Fruit fly (Drosophila melanogaster) whole organism, wandering third instar larva: ENCODE data around the gene CG11356.

Experiments
- Abd-B ChIP-seq: fragments of >200 bp; optimal IDR thresholded peaks from 2 replicates; lab custom pipeline; 2017; ENCODE audit warnings: missing biosample characterization, missing genetic modification characterization
- CG32264 ChIP-seq: fragments of 200-800 bp; sonication (Bioruptor generic); optimal IDR thresholded peaks from 2 replicates; lab custom pipeline; 2016; ENCODE audit warnings: missing biosample characterization, missing genetic modification characterization
- CG9705 ChIP-seq: fragments of 200-800 bp; sonication (Bioruptor generic); optimal IDR thresholded peaks from 2 replicates; lab custom pipeline; 2018; ENCODE audit warnings: missing biosample characterization, mild to moderate bottlenecking, missing genetic modification characterization
- Dif ChIP-seq: fragments of 200-275, 200-300 bp; sonication (Bioruptor generic); optimal IDR thresholded peaks from 2 replicates; lab custom pipeline; 2018; ENCODE audit warnings: missing biosample characterization, missing genetic modification characterization; ENCODE audit not compliant: partially characterized antibody
- GATAd ChIP-seq: sonication (Bioruptor generic); optimal IDR thresholded peaks from 2 replicates; lab custom pipeline; 2016; ENCODE audit warnings: missing biosample characterization, missing genetic modification characterization
- Hr78 ChIP-seq: fragments of >200 bp; optimal IDR thresholded peaks from 2 replicates; lab custom pipeline; 2017; ENCODE audit warnings: missing biosample characterization, missing genetic modification characterization
- Mio ChIP-seq: sonication (Bioruptor generic); optimal IDR thresholded peaks from 2 replicates; lab custom pipeline; 2016; ENCODE audit warnings: missing biosample characterization, missing genetic modification characterization
- Rel ChIP-seq, 2 experiments: fragments of 200-800 bp; sonication (Bioruptor generic) in 1 of 2; optimal IDR thresholded peaks; 2 replicates in 1 of 2; 3 replicates in 1 of 2; lab custom pipeline; 2016 to 2019; ENCODE audit warnings: mild to moderate bottlenecking in 2 of 2, missing biosample characterization in 2 of 2, missing genetic modification characterization in 2 of 2, moderate library complexity in 1 of 2
- br ChIP-seq: fragments of 200-800 bp; sonication (Bioruptor generic); optimal IDR thresholded peaks from 2 replicates; lab custom pipeline; 2016; ENCODE audit warnings: missing biosample characterization, missing genetic modification characterization
- foxo ChIP-seq, 2 experiments: fragments of 200-800 bp; sonication (Bioruptor generic); optimal IDR thresholded peaks; 2 replicates in 1 of 2; 3 replicates in 1 of 2; lab custom pipeline; 2016 to 2017; ENCODE audit warnings: missing biosample characterization in 2 of 2, missing genetic modification characterization in 2 of 2
- fru ChIP-seq: fragments of 200-800 bp; sonication (Bioruptor generic); optimal IDR thresholded peaks from 3 replicates; lab custom pipeline; 2016; ENCODE audit warnings: missing biosample characterization, mild to moderate bottlenecking, missing genetic modification characterization
- lola ChIP-seq: fragments of >200 bp; optimal IDR thresholded peaks from 2 replicates; lab custom pipeline; 2017; ENCODE audit warnings: missing biosample characterization, missing genetic modification characterization
- psq ChIP-seq: fragments of 200-800 bp; sonication (Bioruptor generic); optimal IDR thresholded peaks from 3 replicates; lab custom pipeline; 2017; ENCODE audit warnings: missing biosample characterization, mild to moderate bottlenecking, missing genetic modification characterization, moderate library complexity

DNA sequence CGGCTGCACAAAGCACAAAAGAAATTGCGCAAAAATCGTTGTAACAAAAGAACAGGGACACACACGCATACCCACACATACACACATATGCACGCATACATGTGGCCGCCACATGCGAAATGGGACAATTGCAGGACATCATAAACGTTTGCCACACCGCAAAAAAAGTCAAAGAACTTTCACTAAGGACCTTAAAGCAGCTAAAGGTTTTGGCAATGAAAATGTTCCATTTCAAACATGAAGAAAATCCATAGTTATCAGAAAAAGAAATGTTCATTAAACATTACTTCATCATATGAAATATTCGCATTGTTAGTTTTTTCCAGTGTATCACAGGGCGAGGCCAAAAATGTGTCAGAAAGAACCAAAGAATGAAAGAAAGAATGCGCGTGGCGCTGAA lies 21.4 kb downstream of the CG11356 start:
- TF ChIP-seq br (GFP tag; lab: Kevin White, UChicago) (no peak), psq (GFP tag; lab: Kevin White, UChicago) (no peak), GATAd (GFP tag; lab: Kevin White, UChicago) (no peak), Mio (GFP tag; lab: Kevin White, UChicago) (no peak), Dif (GFP tag; lab: Kevin White, UChicago) (no peak), Rel (GFP tag; optimal IDR thresholded peaks at IDR 0.05; lab: Kevin White, UChicago) (no peak), Rel (tag; optimal IDR thresholded peaks at IDR 0.05; lab: Kevin White, UChicago) (no peak), lola (GFP tag; lab: Kevin White, UChicago) (no peak), CG9705 (GFP tag; lab: Kevin White, UChicago) (no peak), Hr78 (GFP tag; lab: Kevin White, UChicago) (no peak), fru (GFP tag; lab: Kevin White, UChicago) (no peak), Abd-B (GFP tag; lab: Kevin White, UChicago) (no peak), foxo (GFP tag; optimal IDR thresholded peaks at IDR 0.05; lab: Kevin White, UChicago) (peak in 1 of 2 experiments; percentile 9), CG32264 (GFP tag; lab: Kevin White, UChicago) (no peak)
